Fruit fly (Drosophila melanogaster) whole organism, wandering third instar larva: ENCODE data around the gene Sqor.

Experiments used
- Abd-B ChIP-seq: fragments of >200 bp; optimal IDR thresholded peaks from 2 replicates; lab custom pipeline; 2017; ENCODE audit warnings: missing biosample characterization, missing genetic modification characterization
- CG32264 ChIP-seq: fragments of 200-800 bp; sonication (Bioruptor generic); optimal IDR thresholded peaks from 2 replicates; lab custom pipeline; 2016; ENCODE audit warnings: missing biosample characterization, missing genetic modification characterization
- CrebA ChIP-seq: fragments of 200-800 bp; sonication (Bioruptor generic); optimal IDR thresholded peaks from 2 replicates; lab custom pipeline; 2016; ENCODE audit warnings: missing biosample characterization, mild to moderate bottlenecking, missing genetic modification characterization, borderline replicate concordance
- Dfd ChIP-seq: fragments of >200 bp; optimal IDR thresholded peaks from 2 replicates; lab custom pipeline; 2017; ENCODE audit warnings: missing biosample characterization, missing genetic modification characterization
- Dif ChIP-seq: fragments of 200-275, 200-300 bp; sonication (Bioruptor generic); optimal IDR thresholded peaks from 2 replicates; lab custom pipeline; 2018; ENCODE audit warnings: missing biosample characterization, missing genetic modification characterization; ENCODE audit not compliant: partially characterized antibody
- HLH106 ChIP-seq: fragments of 200-800 bp; optimal IDR thresholded peaks from 3 replicates; lab custom pipeline; 2019; ENCODE audit warnings: missing biosample characterization, mild to moderate bottlenecking, missing genetic modification characterization, moderate library complexity
- Hnf4 ChIP-seq: fragments of 200-800 bp; sonication (Bioruptor generic); optimal IDR thresholded peaks from 2 replicates; lab custom pipeline; 2016; ENCODE audit warnings: missing biosample characterization, mild to moderate bottlenecking, missing genetic modification characterization
- Hr78 ChIP-seq: fragments of >200 bp; optimal IDR thresholded peaks from 2 replicates; lab custom pipeline; 2017; ENCODE audit warnings: missing biosample characterization, missing genetic modification characterization
- Hr83 ChIP-seq: fragments of 200-300 bp; sonication (Bioruptor generic); optimal IDR thresholded peaks from 2 replicates; lab custom pipeline; 2016; ENCODE audit warnings: missing biosample characterization, mild to moderate bottlenecking, missing genetic modification characterization, moderate library complexity; ENCODE audit not compliant: poor library complexity, severe bottlenecking
- Jra ChIP-seq: sonication (Bioruptor generic); optimal IDR thresholded peaks from 2 replicates; lab custom pipeline; 2016; ENCODE audit warnings: missing biosample characterization, missing genetic modification characterization
- Mio ChIP-seq: sonication (Bioruptor generic); optimal IDR thresholded peaks from 2 replicates; lab custom pipeline; 2016; ENCODE audit warnings: missing biosample characterization, missing genetic modification characterization
- Myc ChIP-seq: fragments of >200 bp; optimal IDR thresholded peaks from 2 replicates; lab custom pipeline; 2017
- N ChIP-seq: fragments of >200 bp; optimal IDR thresholded peaks from 2 replicates; lab custom pipeline; 2018; ENCODE audit warnings: missing biosample characterization, missing external identifiers, missing genetic modification characterization
- OdsH ChIP-seq: fragments of 200-800 bp; sonication (Bioruptor generic); optimal IDR thresholded peaks from 2 replicates; lab custom pipeline; 2016; ENCODE audit warnings: missing biosample characterization, mild to moderate bottlenecking, missing genetic modification characterization
- Rel ChIP-seq, 2 experiments: fragments of 200-800 bp; sonication (Bioruptor generic) in 1 of 2; optimal IDR thresholded peaks; 2 replicates in 1 of 2; 3 replicates in 1 of 2; lab custom pipeline; 2016 to 2019; ENCODE audit warnings: mild to moderate bottlenecking in 2 of 2, missing biosample characterization in 2 of 2, missing genetic modification characterization in 2 of 2, moderate library complexity in 1 of 2
- Sp1 ChIP-seq: fragments of 200-800 bp; sonication (Bioruptor generic); optimal IDR thresholded peaks from 3 replicates; lab custom pipeline; 2019; ENCODE audit warnings: missing biosample characterization, mild to moderate bottlenecking, missing genetic modification characterization, moderate library complexity
- br ChIP-seq: fragments of 200-800 bp; sonication (Bioruptor generic); optimal IDR thresholded peaks from 2 replicates; lab custom pipeline; 2016; ENCODE audit warnings: missing biosample characterization, missing genetic modification characterization
- brk ChIP-seq: fragments of 200-800 bp; sonication (Bioruptor generic); optimal IDR thresholded peaks from 2 replicates; lab custom pipeline; 2016; ENCODE audit warnings: missing biosample characterization, mild to moderate bottlenecking, missing genetic modification characterization
- dl ChIP-seq, 2 experiments: fragments of 175-275, 200-275 bp in 1 of 2; fragments of 200-275 bp in 1 of 2; sonication (Bioruptor generic); optimal IDR thresholded peaks; lab custom pipeline; 2018; ENCODE audit warnings: mild to moderate bottlenecking in 2 of 2, missing biosample characterization in 2 of 2, missing genetic modification characterization in 2 of 2, moderate library complexity in 2 of 2; ENCODE audit not compliant: partially characterized antibody in 2 of 2, insufficient read depth in 1 of 2
- dmrt93B ChIP-seq: fragments of 200-800 bp; sonication (Bioruptor generic); optimal IDR thresholded peaks from 2 replicates; lab custom pipeline; 2018; ENCODE audit warnings: missing biosample characterization, mild to moderate bottlenecking, missing genetic modification characterization
- dsf ChIP-seq: sonication (Bioruptor generic); optimal IDR thresholded peaks from 2 replicates; lab custom pipeline; 2016; ENCODE audit warnings: missing biosample characterization, missing genetic modification characterization, borderline replicate concordance
- ey ChIP-seq: fragments of 200-800 bp; sonication (Bioruptor generic); optimal IDR thresholded peaks from 2 replicates; lab custom pipeline; 2016; ENCODE audit warnings: missing biosample characterization, missing genetic modification characterization
- foxo ChIP-seq, 2 experiments: fragments of 200-800 bp; sonication (Bioruptor generic); optimal IDR thresholded peaks; 2 replicates in 1 of 2; 3 replicates in 1 of 2; lab custom pipeline; 2016 to 2017; ENCODE audit warnings: missing biosample characterization in 2 of 2, missing genetic modification characterization in 2 of 2
- fru ChIP-seq: fragments of 200-800 bp; sonication (Bioruptor generic); optimal IDR thresholded peaks from 3 replicates; lab custom pipeline; 2016; ENCODE audit warnings: missing biosample characterization, mild to moderate bottlenecking, missing genetic modification characterization
- h ChIP-seq: fragments of 200-800 bp; sonication (Bioruptor generic); optimal IDR thresholded peaks from 3 replicates; lab custom pipeline; 2016; ENCODE audit warnings: missing biosample characterization, mild to moderate bottlenecking, missing genetic modification characterization
- psq ChIP-seq: fragments of 200-800 bp; sonication (Bioruptor generic); optimal IDR thresholded peaks from 3 replicates; lab custom pipeline; 2017; ENCODE audit warnings: missing biosample characterization, mild to moderate bottlenecking, missing genetic modification characterization, moderate library complexity
- rgr ChIP-seq: fragments of 200-800 bp; sonication (Bioruptor generic); optimal IDR thresholded peaks from 3 replicates; lab custom pipeline; 2016; ENCODE audit warnings: missing biosample characterization, mild to moderate bottlenecking, missing genetic modification characterization
- sv ChIP-seq: fragments of 200-800 bp; sonication (Bioruptor generic); optimal IDR thresholded peaks from 3 replicates; lab custom pipeline; 2016; ENCODE audit warnings: missing biosample characterization, missing genetic modification characterization
- usp ChIP-seq: fragments of >200 bp; optimal IDR thresholded peaks from 2 replicates; lab custom pipeline; 2017; ENCODE audit warnings: missing biosample characterization, missing genetic modification characterization
- woc ChIP-seq: sonication (Bioruptor generic); optimal IDR thresholded peaks from 2 replicates; lab custom pipeline; 2016; ENCODE audit warnings: missing biosample characterization, mild to moderate bottlenecking, missing genetic modification characterization

The Sqor gene

dm6 chr3L:4229365-4229967 lies 10.5 kb upstream of the Sqor start:
- no peak for TF ChIP-seq dmrt93B
- no peak for TF ChIP-seq psq (GFP tag; lab: Kevin White, UChicago)
- no peak for TF ChIP-seq Abd-B (GFP tag; lab: Kevin White, UChicago)
- no peak for TF ChIP-seq Dif (GFP tag; lab: Kevin White, UChicago)
- TF ChIP-seq dsf (GFP tag; lab: Kevin White, UChicago), result no peak
- TF ChIP-seq fru (GFP tag; lab: Kevin White, UChicago), result no peak
- no peak for TF ChIP-seq N (GFP tag; lab: Kevin White, UChicago)
- TF ChIP-seq Jra (GFP tag; lab: Kevin White, UChicago), result no peak
- TF ChIP-seq CG32264 (GFP tag; lab: Kevin White, UChicago), result no peak
- no peak for TF ChIP-seq dl (GFP tag; optimal IDR thresholded peaks at IDR 0.05; lab: Kevin White, UChicago; ENCODE audit: insufficient read depth in 1 of 2, partially characterized antibody in 2 of 2)
- no peak for TF ChIP-seq rgr (GFP tag; lab: Kevin White, UChicago)
- TF ChIP-seq woc, result no peak
- TF ChIP-seq ey, result no peak
- TF ChIP-seq sv (GFP tag; lab: Kevin White, UChicago), result no peak
- TF ChIP-seq CrebA, result no peak
- TF ChIP-seq Hr83 (GFP tag; lab: Kevin White, UChicago), result no peak
- no peak for TF ChIP-seq OdsH (GFP tag; lab: Kevin White, UChicago)
- no peak for TF ChIP-seq h (GFP tag; lab: Kevin White, UChicago)

DNA sequence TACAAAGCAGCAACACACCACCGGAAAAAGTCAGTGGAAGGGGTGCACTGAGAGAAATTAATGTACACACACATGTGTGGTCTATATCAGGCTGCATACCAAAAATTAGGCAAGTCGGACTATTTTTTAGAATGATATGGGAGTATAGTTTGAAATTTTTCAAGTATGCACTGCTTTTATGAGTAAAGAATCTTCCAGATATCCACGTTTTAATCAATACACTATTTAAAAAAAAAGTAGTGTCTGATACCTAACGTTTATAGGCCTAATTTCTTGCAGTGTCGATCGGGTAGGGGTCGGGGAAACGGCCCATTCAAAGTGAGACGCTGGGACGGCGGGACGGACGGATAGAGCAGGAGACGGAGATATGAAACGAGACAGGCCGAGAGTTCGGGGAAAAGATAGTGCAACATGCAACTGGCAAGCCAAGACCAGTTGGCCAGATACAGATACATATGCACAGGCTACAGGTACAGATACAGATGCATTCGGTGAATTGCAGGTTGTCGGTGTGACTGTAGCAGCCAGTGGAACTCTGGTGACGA lies 9.5 kb upstream of the Sqor start:
- no peak for TF ChIP-seq Hr78 (GFP tag; lab: Kevin White, UChicago)
- TF ChIP-seq Myc (lab: Kevin White, UChicago), result no peak
- TF ChIP-seq CG32264 (GFP tag; lab: Kevin White, UChicago), result peak; percentile 8
- peak; percentile 76 for TF ChIP-seq h (GFP tag; lab: Kevin White, UChicago)
- TF ChIP-seq HLH106 (tag; lab: Kevin White, UChicago), result peak; percentile 40
- TF ChIP-seq brk (GFP tag; lab: Kevin White, UChicago), result no peak
- peak; percentile 58 for TF ChIP-seq rgr (GFP tag; lab: Kevin White, UChicago)
- TF ChIP-seq psq (GFP tag; lab: Kevin White, UChicago), result peak; percentile 45
- no peak for TF ChIP-seq Mio (GFP tag; lab: Kevin White, UChicago)
- TF ChIP-seq OdsH (GFP tag; lab: Kevin White, UChicago), result peak; percentile 41
- peak; percentile 43 for TF ChIP-seq Sp1 (GFP tag; lab: Kevin White, UChicago)
- TF ChIP-seq woc, result peak; percentile 10
- peak; percentile 62 for TF ChIP-seq br (GFP tag; lab: Kevin White, UChicago)
- peak; percentile 71 for TF ChIP-seq fru (GFP tag; lab: Kevin White, UChicago)
- no peak for TF ChIP-seq Rel (GFP tag; optimal IDR thresholded peaks at IDR 0.05; lab: Kevin White, UChicago)
- TF ChIP-seq Rel (tag; optimal IDR thresholded peaks at IDR 0.05; lab: Kevin White, UChicago), result no peak
- TF ChIP-seq Dfd (GFP tag; lab: Kevin White, UChicago), result no peak
- TF ChIP-seq ey, result peak; percentile 69
- TF ChIP-seq usp (GFP tag; lab: Kevin White, UChicago), result no peak
- peak; percentile 86 for TF ChIP-seq sv (GFP tag; lab: Kevin White, UChicago)
- peak in 1 of 2 experiments; percentile 60 for TF ChIP-seq foxo (GFP tag; optimal IDR thresholded peaks at IDR 0.05; lab: Kevin White, UChicago)
- TF ChIP-seq Hnf4 (GFP tag; lab: Kevin White, UChicago), result peak; percentile 49

DNA sequence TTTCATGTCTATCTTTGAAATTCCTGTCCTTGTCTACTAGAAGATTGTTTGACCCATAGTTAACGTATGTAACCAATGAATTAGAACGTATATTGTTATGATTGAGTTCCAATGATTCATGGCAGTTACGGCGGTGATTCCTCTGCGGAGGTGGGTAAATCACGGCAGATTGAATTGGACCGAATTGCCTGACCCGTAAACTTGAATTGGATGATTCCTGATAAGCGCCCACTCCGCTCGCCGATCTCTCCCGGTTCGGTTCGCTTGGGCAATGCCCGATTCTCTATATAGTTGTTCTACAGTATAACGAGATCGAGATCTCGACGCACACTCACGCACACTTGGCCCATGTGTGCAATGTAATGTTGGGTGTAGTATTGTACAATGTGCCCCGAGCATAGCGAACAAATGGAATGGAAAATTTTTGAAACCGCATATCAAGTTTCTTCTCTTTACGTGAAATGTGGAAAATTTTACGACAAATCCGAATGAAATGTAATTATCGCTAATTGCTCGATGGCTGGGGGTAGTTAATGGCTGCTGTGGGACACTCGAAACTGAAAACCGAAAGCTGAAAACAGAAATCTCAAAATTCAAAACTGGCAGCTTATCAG lies 8.5 kb upstream of the Sqor start:
- no peak for TF ChIP-seq Hnf4 (GFP tag; lab: Kevin White, UChicago)
- no peak for TF ChIP-seq Rel (GFP tag; optimal IDR thresholded peaks at IDR 0.05; lab: Kevin White, UChicago)
- peak; percentile 68 for TF ChIP-seq Rel (tag; optimal IDR thresholded peaks at IDR 0.05; lab: Kevin White, UChicago)

DNA sequence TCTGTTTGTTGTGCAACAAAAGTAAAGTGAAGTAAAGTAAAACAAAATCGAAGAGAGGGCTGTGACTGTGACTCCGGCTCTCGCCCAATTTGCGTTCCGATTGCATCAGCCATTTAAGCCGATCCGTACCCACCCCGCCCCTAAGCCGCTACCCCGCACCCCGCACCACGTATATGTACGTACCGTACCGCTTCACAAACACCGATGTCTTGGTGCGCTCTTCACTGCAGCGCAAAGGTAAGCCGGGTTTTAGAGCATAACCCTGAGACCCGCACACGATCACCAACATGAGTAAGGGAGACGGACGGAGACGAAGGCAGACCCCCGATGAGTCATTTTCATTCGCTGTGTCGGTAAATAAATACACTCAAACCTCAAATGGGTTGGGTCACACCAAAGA lies 7.7 kb upstream of the Sqor start:
- TF ChIP-seq br (GFP tag; lab: Kevin White, UChicago) (no peak), dsf (GFP tag; lab: Kevin White, UChicago) (no peak), Jra (GFP tag; lab: Kevin White, UChicago) (peak; percentile 14), Rel (GFP tag; optimal IDR thresholded peaks at IDR 0.05; lab: Kevin White, UChicago) (no peak), Rel (tag; optimal IDR thresholded peaks at IDR 0.05; lab: Kevin White, UChicago) (no peak), Hr83 (GFP tag; lab: Kevin White, UChicago) (no peak), ey (no peak), N (GFP tag; lab: Kevin White, UChicago) (no peak)
